Worm (Caenorhabditis elegans) whole organism, L1 larva: ENCODE results near the gene hal-2.
"Not testable (repeated sequence)": the region's sequence is repeated elsewhere in the genome, so short reads cannot be mapped to it uniquely, and the experiment has no call there.

Source experiments
- F16B12.6 ChIP-seq: fragments of 150-350 bp; optimal IDR thresholded peaks from 2 replicates; lab custom pipeline; 2014; ENCODE audit warnings: missing biosample characterization, missing genetic modification characterization
- ama-1 ChIP-seq: fragments of 150-350 bp; optimal IDR thresholded peaks from 2 replicates; lab custom pipeline; 2014
- ceh-82 ChIP-seq, 3 experiments: fragments of 150-350 bp in 1 of 3; sonication (generic microtip) in 2 of 3; optimal IDR thresholded peaks; 2 replicates each; lab custom pipeline; 2014 to 2017; ENCODE audit warnings: missing biosample characterization in 3 of 3, missing genetic modification characterization in 3 of 3
- dsc-1 ChIP-seq: sonication (generic microtip); optimal IDR thresholded peaks from 2 replicates; lab custom pipeline; 2016; ENCODE audit warnings: mild to moderate bottlenecking, missing genetic modification characterization, missing compliant biosample characterization
- isw-1 ChIP-seq: fragments of 200-800 bp; sonication (Bioruptor generic); IDR thresholded peaks from 2 replicates; pipeline ENCODE4 v1.3.6; 2022; ENCODE audit warnings: missing genetic modification characterization, missing compliant biosample characterization
- lin-15B ChIP-seq: fragments of 150-350 bp; sonication (generic microtip); optimal IDR thresholded peaks from 3 replicates; lab custom pipeline; 2014; ENCODE audit warnings: missing biosample characterization, missing genetic modification characterization
- lsy-2 ChIP-seq, 2 experiments: fragments of 150-350 bp; optimal IDR thresholded peaks; 2 replicates each; lab custom pipeline; 2014; ENCODE audit warnings: missing biosample characterization in 2 of 2, missing genetic modification characterization in 2 of 2
- mep-1 ChIP-seq: fragments of 150-350 bp; optimal IDR thresholded peaks from 2 replicates; lab custom pipeline; 2014; ENCODE audit warnings: missing biosample characterization, missing genetic modification characterization
- rnt-1 ChIP-seq: sonication (generic microtip); optimal IDR thresholded peaks from 2 replicates; lab custom pipeline; 2016; ENCODE audit warnings: mild to moderate bottlenecking, missing genetic modification characterization, moderate library complexity, missing compliant biosample characterization
- skn-1 ChIP-seq: fragments of 150-350 bp; optimal IDR thresholded peaks from 2 replicates; lab custom pipeline; 2014; ENCODE audit warnings: missing biosample characterization, missing genetic modification characterization
- unc-30 ChIP-seq: sonication (generic microtip); optimal IDR thresholded peaks from 2 replicates; lab custom pipeline; 2017; ENCODE audit warnings: missing biosample characterization, missing genetic modification characterization

ce11 chrIII:10050321-10050720, 38.4 kb downstream of the hal-2 start, which contains the start of gene T16G12.3:
- TF ChIP-seq skn-1 (tag; lab: Kevin White, UChicago); F16B12.6; ceh-82 (tag; optimal IDR thresholded peaks at IDR 0.05; lab: Kevin White, UChicago); lsy-2 (tag; optimal IDR thresholded peaks at IDR 0.05; lab: Kevin White, UChicago); rnt-1 (tag; lab: Kevin White, UChicago); mep-1 (tag; lab: Kevin White, UChicago); unc-30 (tag; lab: Kevin White, UChicago); lin-15B; dsc-1 (tag; lab: Kevin White, UChicago); isw-1 (GFP tag; lab: Robert Waterston, UW); ama-1: not testable (repeated sequence)
